Worm (Caenorhabditis elegans): ENCODE results near the gene K08D8.6.

Gene K08D8.6

DNA sequence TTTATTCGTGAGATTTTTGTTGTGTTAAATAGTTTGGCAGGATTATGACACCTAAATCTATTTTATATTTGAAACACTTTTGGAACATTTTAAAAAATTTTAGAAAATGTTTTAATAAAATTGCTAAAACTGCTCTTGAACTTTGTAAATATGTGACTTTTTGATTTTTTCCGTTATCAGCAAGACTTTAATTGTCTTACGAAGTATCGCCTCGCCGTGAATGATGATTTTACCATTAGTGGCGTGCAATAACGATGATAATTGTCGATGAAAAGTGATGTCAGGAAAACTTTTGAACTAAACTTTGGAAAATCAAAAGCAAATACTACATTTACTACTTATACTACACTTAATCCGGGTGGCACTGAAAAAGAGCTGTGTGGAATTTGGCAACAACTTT lies 30.2 kb upstream of the K08D8.6 start:
- no peak for TF ChIP-seq daf-16 (GFP tag; optimal IDR thresholded peaks at IDR 0.05)
- TF ChIP-seq daf-16 (tag; optimal IDR thresholded peaks at IDR 0.05): peak; percentile 34
- peak; percentile 66 for TF ChIP-seq nhr-28 (tag; optimal IDR thresholded peaks at IDR 0.05)
- peak; percentile 25 for TF ChIP-seq pqm-1 (tag; optimal IDR thresholded peaks at IDR 0.05)
- TF ChIP-seq dmd-6 (GFP tag; IDR thresholded peaks at IDR 0.05): peak; percentile 69
- TF ChIP-seq lin-38 (GFP tag; IDR thresholded peaks at IDR 0.05): no peak
- peak in 1 of 2 experiments; percentile 22 for TF ChIP-seq unc-62 (GFP tag; optimal IDR thresholded peaks at IDR 0.05 in 1 of 2)
- TF ChIP-seq unc-62 (tag; optimal IDR thresholded peaks at IDR 0.05): no peak

DNA sequence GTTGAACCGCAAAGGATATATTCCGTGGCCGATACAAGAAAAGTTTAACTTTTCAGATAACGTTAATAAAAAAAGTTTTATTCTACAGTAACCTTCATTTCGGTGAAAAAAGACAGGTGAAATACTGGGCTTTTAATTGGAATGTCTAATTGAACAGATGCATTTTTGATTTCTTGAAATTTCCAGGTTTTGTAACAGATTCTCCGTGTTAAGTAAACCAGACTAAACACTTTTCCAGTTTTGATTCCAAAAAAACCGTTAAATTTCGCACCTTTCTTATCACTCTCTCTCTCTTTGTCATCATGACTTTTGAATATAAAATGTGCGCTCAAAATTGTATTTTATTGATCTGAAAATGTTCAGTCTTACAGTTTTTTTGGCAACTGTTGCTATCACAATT lies 27.9 kb upstream of the K08D8.6 start, which contains the start of gene C32H11.3:
Gene C32H11.3, plus strand, starts transcription at position 301 of the 400 bp plus-strand sequence.
- no peak for TF ChIP-seq nhr-237 (tag; optimal IDR thresholded peaks at IDR 0.05)
- no peak for TF ChIP-seq saeg-2 (GFP tag; IDR thresholded peaks at IDR 0.05)
- no peak for TF ChIP-seq egl-27 (tag; optimal IDR thresholded peaks at IDR 0.05)
- no peak for TF ChIP-seq ceh-62 (tag; optimal IDR thresholded peaks at IDR 0.05)
- TF ChIP-seq dmd-8 (GFP tag; IDR thresholded peaks at IDR 0.05): no peak
- no peak for TF ChIP-seq lin-39 (tag; optimal IDR thresholded peaks at IDR 0.05)
- no peak for TF ChIP-seq snpc-4 (tag; optimal IDR thresholded peaks at IDR 0.05)

DNA sequence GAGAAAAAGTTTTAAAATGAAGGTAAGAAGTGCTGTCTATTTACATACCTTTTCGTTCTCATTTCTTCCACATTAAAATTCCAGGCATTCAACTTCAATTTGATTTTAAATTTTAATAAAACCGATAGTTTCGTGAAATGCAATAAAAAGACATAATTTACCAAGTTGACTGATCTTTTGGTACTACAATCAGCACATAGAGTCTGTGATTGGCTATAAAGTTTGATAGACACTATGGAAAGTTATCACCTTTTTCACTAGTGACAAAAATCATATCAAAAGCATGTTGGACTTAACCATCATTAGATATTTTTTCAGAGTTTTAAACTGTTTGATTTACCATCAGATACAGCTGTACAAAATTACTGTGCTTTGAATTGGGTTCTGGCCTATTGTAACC lies 25.2 kb upstream of the K08D8.6 start, which contains the start of gene srz-15:
Gene srz-15, plus strand, starts transcription at position 301 of the 400 bp plus-strand sequence.
- TF ChIP-seq lin-1 (GFP tag; IDR thresholded peaks at IDR 0.05) (no peak), mxl-3 (GFP tag; optimal IDR thresholded peaks at IDR 0.05) (no peak), dmd-6 (GFP tag; IDR thresholded peaks at IDR 0.05) (no peak), ZK337.2 (GFP tag; IDR thresholded peaks at IDR 0.05) (no peak), hmg-1.1 (GFP tag; IDR thresholded peaks at IDR 0.05) (no peak), lin-39 (tag; optimal IDR thresholded peaks at IDR 0.05) (no peak), ceh-62 (tag; optimal IDR thresholded peaks at IDR 0.05) (no peak), unc-62 (GFP tag; optimal IDR thresholded peaks at IDR 0.05 in 1 of 2) (no peak), unc-62 (tag; optimal IDR thresholded peaks at IDR 0.05) (no peak), ceh-82 (tag; optimal IDR thresholded peaks at IDR 0.05) (no peak), zip-2 (tag; optimal IDR thresholded peaks at IDR 0.05) (no peak), ctbp-1 (GFP tag; IDR thresholded peaks at IDR 0.05) (no peak), arid-1 (GFP tag; conservative IDR thresholded peaks at IDR 0.05) (no peak), nhr-28 (tag; optimal IDR thresholded peaks at IDR 0.05) (no peak), ceh-32 (tag; optimal IDR thresholded peaks at IDR 0.05; ENCODE audit: poor library complexity) (no peak)

DNA sequence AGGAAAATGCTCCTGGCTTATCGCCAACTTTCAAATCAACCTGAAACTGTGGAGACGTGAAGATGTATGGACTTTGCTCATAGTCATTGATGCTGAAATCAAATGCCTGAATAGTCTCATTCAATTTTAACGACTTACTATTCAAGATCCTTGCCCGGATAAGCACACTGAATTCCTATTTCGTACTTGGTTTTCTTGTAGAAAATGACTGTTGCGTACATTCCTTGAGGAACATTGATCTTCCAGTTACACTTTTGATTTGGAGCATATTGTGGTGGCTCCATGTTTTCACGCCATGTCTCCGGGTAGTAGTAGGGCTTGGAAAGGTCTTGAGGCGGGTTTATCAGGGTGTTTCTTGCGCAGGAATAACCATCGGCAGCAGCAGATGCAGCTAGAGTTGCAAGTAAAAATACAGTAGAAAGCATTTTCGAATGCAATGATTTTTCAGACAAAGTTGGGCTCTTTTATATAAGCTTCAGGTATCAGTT lies 24.3 kb upstream of the K08D8.6 start, which contains the start of gene irg-6:
Gene irg-6, minus strand, starts transcription at position 438 of the 488 bp plus-strand sequence.
- peak in 1 of 2 experiments; percentile 97 for TF ChIP-seq unc-62 (GFP tag; optimal IDR thresholded peaks at IDR 0.05 in 1 of 2)
- no peak for TF ChIP-seq unc-62 (tag; optimal IDR thresholded peaks at IDR 0.05)
- TF ChIP-seq aha-1 (tag): no peak

DNA sequence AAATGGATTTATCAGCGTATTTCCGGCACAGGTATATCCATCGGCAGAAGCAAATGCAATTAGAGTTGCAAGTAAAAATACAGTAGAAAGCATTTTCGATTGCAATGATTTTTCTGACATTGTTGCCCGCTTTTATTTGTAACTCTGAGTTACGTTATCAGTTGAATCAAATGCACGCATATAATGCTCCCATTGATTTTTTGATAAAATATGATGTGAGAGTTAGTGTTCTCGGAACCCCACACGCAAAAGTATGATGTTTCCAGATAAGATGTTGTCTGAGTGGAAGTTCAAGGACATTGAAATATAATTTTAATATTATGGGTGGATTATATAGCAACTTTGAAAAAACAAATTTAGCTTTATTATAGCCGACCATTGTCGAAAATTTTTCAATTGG lies 21.7 kb upstream of the K08D8.6 start, which contains the start of gene K08D8.5:
Gene K08D8.5, minus strand, starts transcription at position 140 of the 400 bp plus-strand sequence.
- TF ChIP-seq dmd-6 (GFP tag; IDR thresholded peaks at IDR 0.05): peak; percentile 70
- peak; percentile 44 for TF ChIP-seq pqm-1 (tag; optimal IDR thresholded peaks at IDR 0.05)
- no peak for TF ChIP-seq snpc-4 (tag; optimal IDR thresholded peaks at IDR 0.05)
- TF ChIP-seq unc-130 (GFP tag; optimal IDR thresholded peaks at IDR 0.05): no peak
- no peak for TF ChIP-seq lin-29 (GFP tag; IDR thresholded peaks at IDR 0.05)
- TF ChIP-seq nhr-28 (tag; optimal IDR thresholded peaks at IDR 0.05): peak; percentile 49
- no peak for TF ChIP-seq hmg-1.1 (GFP tag; IDR thresholded peaks at IDR 0.05)
- TF ChIP-seq hlh-11 (tag; optimal IDR thresholded peaks at IDR 0.05): peak; percentile 7

DNA sequence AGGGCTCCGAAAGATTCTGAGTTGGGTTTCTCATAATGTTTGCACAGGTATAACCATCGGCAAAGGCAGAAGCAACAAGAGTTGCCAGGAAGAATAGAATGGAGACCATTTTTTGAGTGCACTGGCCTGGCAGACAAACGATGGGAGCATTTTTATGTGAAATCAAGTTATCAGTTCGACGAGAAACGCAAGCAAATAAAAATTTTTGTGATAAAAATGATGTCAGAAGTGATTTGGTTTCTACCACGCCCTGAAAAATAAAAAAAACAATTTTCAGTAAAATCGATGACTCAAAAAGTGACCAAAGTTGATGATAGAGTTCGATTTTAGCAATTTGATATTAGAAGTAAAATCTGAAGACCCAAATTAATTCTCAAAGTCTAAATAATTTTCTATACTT lies 19.6 kb upstream of the K08D8.6 start, which contains the start of gene K08D8.4:
Gene K08D8.4, minus strand, starts transcription at position 128 of the 400 bp plus-strand sequence.
- no peak for TF ChIP-seq Y5F2A.4 (GFP tag; optimal IDR thresholded peaks at IDR 0.05)
- TF ChIP-seq jun-1 (tag; optimal IDR thresholded peaks at IDR 0.05): no peak
- TF ChIP-seq dve-1 (tag; optimal IDR thresholded peaks at IDR 0.05; ENCODE audit: insufficient read depth): peak; percentile 15
- TF ChIP-seq lin-15B (tag; optimal IDR thresholded peaks at IDR 0.05): no peak
- no peak for TF ChIP-seq zip-11 (GFP tag; IDR thresholded peaks at IDR 0.05)
- TF ChIP-seq nhr-111 (GFP tag; optimal IDR thresholded peaks at IDR 0.05): no peak
- no peak for TF ChIP-seq nhr-10 (tag; optimal IDR thresholded peaks at IDR 0.05)
- no peak for TF ChIP-seq nhr-237 (tag; optimal IDR thresholded peaks at IDR 0.05)
- no peak for TF ChIP-seq daf-19 (GFP tag; conservative IDR thresholded peaks at IDR 0.05)
- TF ChIP-seq php-3 (GFP tag; IDR thresholded peaks at IDR 0.05): no peak
- peak; percentile 22 for TF ChIP-seq hlh-11 (tag; optimal IDR thresholded peaks at IDR 0.05)
- TF ChIP-seq mep-1 (tag; optimal IDR thresholded peaks at IDR 0.05): no peak
- no peak for TF ChIP-seq F10B5.3 (tag; optimal IDR thresholded peaks at IDR 0.05)
- no peak for TF ChIP-seq F44E2.7 (GFP tag; IDR thresholded peaks at IDR 0.05)
- TF ChIP-seq Y75B8A.6 (GFP tag; IDR thresholded peaks at IDR 0.05): no peak
- no peak for TF ChIP-seq dmd-9 (GFP tag; IDR thresholded peaks at IDR 0.05)
- TF ChIP-seq daf-8 (GFP tag; IDR thresholded peaks at IDR 0.05): no peak
